Worm (Caenorhabditis elegans) whole organism, L2 larva: ENCODE measurements around the gene fah-1.
A peak's percentile ranks its signal among the peaks of the same experiment; 100 is the strongest.

Experiments used
- C34F6.9 ChIP-seq: fragments of 150-350 bp; optimal IDR thresholded peaks from 2 replicates; lab custom pipeline; 2014; ENCODE audit warnings: missing biosample characterization, missing genetic modification characterization
- F13H6.1 ChIP-seq: sonication (generic microtip); optimal IDR thresholded peaks from 2 replicates; lab custom pipeline; 2016; ENCODE audit warnings: missing genetic modification characterization, missing compliant biosample characterization
- Y55F3AM.14 ChIP-seq: fragments of 200-800 bp; sonication (Bioruptor generic); optimal IDR thresholded peaks from 2 replicates; lab custom pipeline; 2018; ENCODE audit warnings: mild to moderate bottlenecking, missing genetic modification characterization, missing compliant biosample characterization
- lin-11 ChIP-seq: fragments of 150-350 bp; sonication (generic microtip); optimal IDR thresholded peaks from 2 replicates; lab custom pipeline; 2014; ENCODE audit warnings: missing biosample characterization, missing genetic modification characterization, inconsistent platforms, mixed read lengths
- lin-39 ChIP-seq: fragments of 150-350 bp; optimal IDR thresholded peaks from 2 replicates; lab custom pipeline; 2014; ENCODE audit warnings: missing biosample characterization, missing genetic modification reagents, missing genetic modification characterization
- lsy-2 ChIP-seq, 2 experiments: fragments of 150-350 bp in 1 of 2; sonication (generic microtip) in 1 of 2; optimal IDR thresholded peaks; 2 replicates each; lab custom pipeline; 2014 to 2017; ENCODE audit warnings: missing biosample characterization in 2 of 2, missing genetic modification characterization in 2 of 2
- nhr-11 ChIP-seq: fragments of 150-350 bp; optimal IDR thresholded peaks from 2 replicates; lab custom pipeline; 2014; ENCODE audit warnings: missing biosample characterization, missing genetic modification characterization
- nhr-23 ChIP-seq: fragments of 150-350 bp; optimal IDR thresholded peaks from 2 replicates; lab custom pipeline; 2014; ENCODE audit warnings: missing biosample characterization, missing genetic modification reagents, missing genetic modification characterization
- sem-4 ChIP-seq: fragments of 150-350 bp; optimal IDR thresholded peaks from 2 replicates; lab custom pipeline; 2014; ENCODE audit warnings: missing biosample characterization, missing genetic modification reagents, missing genetic modification characterization
- skn-1 ChIP-seq: sonication (generic microtip); optimal IDR thresholded peaks from 2 replicates; lab custom pipeline; 2017; ENCODE audit warnings: missing biosample characterization, missing genetic modification characterization
- zag-1 ChIP-seq: fragments of 150-350 bp; optimal IDR thresholded peaks from 2 replicates; lab custom pipeline; 2014; ENCODE audit warnings: missing biosample characterization, missing genetic modification characterization
- ztf-11 ChIP-seq: sonication (generic microtip); optimal IDR thresholded peaks from 2 replicates; lab custom pipeline; 2017; ENCODE audit warnings: missing biosample characterization, missing genetic modification characterization

fah-1 gene

DNA sequence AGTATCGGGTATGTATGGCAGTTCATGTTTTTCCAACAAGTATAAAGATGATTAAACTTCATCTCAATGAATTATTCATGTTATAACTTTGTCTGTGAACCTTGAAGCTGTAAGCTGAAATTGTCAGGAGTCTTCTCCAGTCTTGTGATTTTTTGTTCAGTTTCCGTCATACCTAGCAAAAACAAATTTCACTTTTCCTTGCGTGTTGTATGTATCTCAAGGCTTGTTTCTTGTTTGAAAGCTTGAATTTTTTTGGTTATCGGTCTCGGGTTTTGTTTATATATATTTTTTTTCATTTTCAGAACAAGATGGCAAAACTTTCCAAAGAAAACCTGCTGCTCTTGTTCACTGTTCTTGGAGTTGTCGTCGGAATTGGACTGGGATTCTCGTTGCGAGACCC lies 45.6 kb downstream of the fah-1 start, which contains the start of gene glt-4:
Gene glt-4 (plus strand): TSS at position 301 of the 400 bp plus-strand sequence.
- TF ChIP-seq sem-4 (tag; lab: Kevin White, UChicago) (no peak), nhr-11 (tag; lab: Kevin White, UChicago) (no peak), nhr-23 (tag; lab: Kevin White, UChicago) (no peak)

ce11 chrX:6399450-6399849 lies 49.3 kb downstream of the fah-1 start:
- TF ChIP-seq lin-39 (tag; lab: Kevin White, UChicago) = no peak
- TF ChIP-seq lin-11 (tag; lab: Kevin White, UChicago) = no peak
- TF ChIP-seq lsy-2 (tag; optimal IDR thresholded peaks at IDR 0.05; lab: Kevin White, UChicago) = peak in 1 of 2 experiments; percentile 5
- no peak for TF ChIP-seq ztf-11
- no peak for TF ChIP-seq nhr-11 (tag; lab: Kevin White, UChicago)
- peak; percentile 8 for TF ChIP-seq C34F6.9 (tag; lab: Kevin White, UChicago)
- TF ChIP-seq skn-1 (tag; lab: Kevin White, UChicago) = no peak
- no peak for TF ChIP-seq zag-1 (tag; lab: Kevin White, UChicago)
- no peak for TF ChIP-seq Y55F3AM.14
- TF ChIP-seq F13H6.1 = peak; percentile 6
- TF ChIP-seq, all 48 proteins: peak for 3
